Worm (Caenorhabditis elegans): ENCODE measurements around the gene F31A3.5.

The F31A3.5 gene

DNA sequence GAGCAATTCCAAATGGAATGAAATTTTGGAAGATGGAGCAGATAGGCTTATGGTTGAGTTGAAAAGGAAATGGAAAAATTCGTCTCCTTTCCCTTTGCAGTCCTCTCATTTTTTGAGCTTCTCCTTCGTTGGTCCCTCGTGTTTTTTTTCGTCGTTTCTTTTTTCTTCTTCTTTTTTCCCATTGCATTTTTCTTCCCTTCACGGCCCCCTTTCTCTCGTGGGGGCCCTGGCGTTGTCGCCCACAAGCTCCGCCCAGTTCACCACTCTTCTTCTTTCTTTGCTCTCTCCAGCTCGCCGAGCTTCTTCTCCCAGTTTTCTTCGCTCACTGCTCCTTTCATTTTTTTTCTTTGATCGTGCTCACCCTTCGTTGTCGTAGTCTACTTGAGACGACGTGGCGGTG, 43.9 kb downstream of the F31A3.5 start:
- no peak for TF ChIP-seq ets-4 (GFP tag; optimal IDR thresholded peaks at IDR 0.05)
- no peak for TF ChIP-seq C06A6.2 (GFP tag; conservative IDR thresholded peaks at IDR 0.05)
- TF ChIP-seq hmg-1.2 (GFP tag; IDR thresholded peaks at IDR 0.05), result 0 out of 2 replicates have a peak, but pooled peaks have one; percentile 7
- TF ChIP-seq K12H6.12 (tag; optimal IDR thresholded peaks at IDR 0.05), result peak; percentile 62
- TF ChIP-seq zfh-2 (GFP tag; conservative IDR thresholded peaks at IDR 0.05), result peak; percentile 83
- TF ChIP-seq cebp-1 (GFP tag; IDR thresholded peaks at IDR 0.05), result no peak
- peak; percentile 33 for TF ChIP-seq cebp-1 (tag; optimal IDR thresholded peaks at IDR 0.05)

ce11 chrX:17518293-17518692, 45.1 kb downstream of the F31A3.5 start:
- TF ChIP-seq ceh-40 (GFP tag; IDR thresholded peaks at IDR 0.05), result no peak
- TF ChIP-seq ztf-28 (GFP tag; IDR thresholded peaks at IDR 0.05), result no peak
- no peak for TF ChIP-seq nhr-179 (tag; optimal IDR thresholded peaks at IDR 0.05)
- TF ChIP-seq let-607 (tag; optimal IDR thresholded peaks at IDR 0.05), result no peak
- TF ChIP-seq ZK185.1 (tag; optimal IDR thresholded peaks at IDR 0.05; ENCODE audit: poor library complexity, severe bottlenecking), result no peak
- no peak for TF ChIP-seq fkh-3 (tag; optimal IDR thresholded peaks at IDR 0.05)
- TF ChIP-seq attf-6 (GFP tag; IDR thresholded peaks at IDR 0.05), result no peak
- no peak for TF ChIP-seq mcd-1 (GFP tag; IDR thresholded peaks at IDR 0.05)
- no peak for TF ChIP-seq nhr-90 (tag; optimal IDR thresholded peaks at IDR 0.05)

DNA sequence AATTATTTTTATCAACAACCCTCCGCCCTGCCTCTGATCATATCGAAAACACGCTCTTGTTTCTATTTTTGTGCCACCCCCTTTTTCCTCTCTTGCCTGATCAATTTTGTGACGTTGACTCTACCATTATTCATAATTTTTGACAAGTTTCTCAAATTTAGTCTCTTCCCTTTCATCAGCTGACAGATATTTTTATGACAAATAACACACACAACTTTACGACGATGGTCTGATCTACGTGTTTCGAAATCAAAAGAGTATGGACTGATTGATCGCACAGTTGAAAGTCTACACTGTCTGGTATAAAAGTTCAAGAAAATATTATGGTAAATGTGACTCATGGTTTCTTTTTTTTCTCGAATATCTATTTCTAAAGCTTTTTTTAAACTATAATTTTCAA, 45.5 kb downstream of the F31A3.5 start:
- TF ChIP-seq him-1 (tag; optimal IDR thresholded peaks at IDR 0.05) (no peak), cebp-1 (GFP tag; IDR thresholded peaks at IDR 0.05) (no peak), cebp-1 (tag; optimal IDR thresholded peaks at IDR 0.05) (peak; percentile 57), unc-62 (GFP tag; optimal IDR thresholded peaks at IDR 0.05) (peak; percentile 90)

ce11 chrX:17516941-17517340, 46.5 kb downstream of the F31A3.5 start:
- 0 out of 2 replicates have a peak, but pooled peaks have one; percentile 46 for TF ChIP-seq ceh-58 (GFP tag; IDR thresholded peaks at IDR 0.05)
- no peak for TF ChIP-seq cebp-1 (GFP tag; IDR thresholded peaks at IDR 0.05)
- peak; percentile 4 for TF ChIP-seq cebp-1 (tag; optimal IDR thresholded peaks at IDR 0.05)
- TF ChIP-seq tlf-1 (GFP tag; optimal IDR thresholded peaks at IDR 0.05), result no peak

ce11 chrX:17516461-17516860, 46.9 kb downstream of the F31A3.5 start:
- TF ChIP-seq attf-6 (GFP tag; IDR thresholded peaks at IDR 0.05) (no peak), ztf-26 (tag; optimal IDR thresholded peaks at IDR 0.05) (no peak), snpc-1.1 (tag; optimal IDR thresholded peaks at IDR 0.05; ENCODE audit: insufficient read depth) (no peak), madf-3 (GFP tag; IDR thresholded peaks at IDR 0.05) (0 out of 2 replicates have a peak, but pooled peaks have one; percentile 8), rcor-1 (GFP tag; IDR thresholded peaks at IDR 0.05) (no peak), F23B12.7 (tag; optimal IDR thresholded peaks at IDR 0.05; ENCODE audit: insufficient read depth) (no peak), dpff-1 (tag; optimal IDR thresholded peaks at IDR 0.05) (no peak), Y67H2A.10 (GFP tag; conservative IDR thresholded peaks at IDR 0.05) (no peak)

- TF ChIP-seq ztf-18 (tag; optimal IDR thresholded peaks at IDR 0.05) (no peak), xnd-1 (tag; optimal IDR thresholded peaks at IDR 0.05) (no peak), nhr-120 (GFP tag; IDR thresholded peaks at IDR 0.05) (no peak), bed-2 (GFP tag; IDR thresholded peaks at IDR 0.05) (no peak), sptf-2 (GFP tag; optimal IDR thresholded peaks at IDR 0.05) (no peak), hmg-1.2 (GFP tag; IDR thresholded peaks at IDR 0.05) (no peak), ZK185.1 (tag; optimal IDR thresholded peaks at IDR 0.05; ENCODE audit: poor library complexity, severe bottlenecking) (no peak), F22D6.2 (tag; optimal IDR thresholded peaks at IDR 0.05) (no peak), ekl-4 (GFP tag; IDR thresholded peaks at IDR 0.05) (no peak), hlh-12 (tag; optimal IDR thresholded peaks at IDR 0.05) (no peak), nfya-1 (tag; optimal IDR thresholded peaks at IDR 0.05; ENCODE audit: borderline replicate concordance, insufficient read depth) (no peak), somi-1 (GFP tag; optimal IDR thresholded peaks at IDR 0.05) (no peak), ceh-40 (GFP tag; IDR thresholded peaks at IDR 0.05) (no peak), ztf-28 (GFP tag; IDR thresholded peaks at IDR 0.05) (no peak), nhr-179 (tag; optimal IDR thresholded peaks at IDR 0.05) (no peak), zim-3 (tag; optimal IDR thresholded peaks at IDR 0.05) (no peak)
Measured at ce11 chrX:17515207-17515902, 48.1 kb downstream of the F31A3.5 start.

Data from whole organism, young adult.